Fruit fly (Drosophila melanogaster) whole organism, embryonic: ENCODE measurements around the gene Leash.

Experiments used
- Blimp-1 ChIP-seq: fragments of 200-800 bp; sonication (Bioruptor generic); optimal IDR thresholded peaks from 3 replicates; lab custom pipeline; 2018; ENCODE audit warnings: missing biosample characterization, missing genetic modification characterization, mild to moderate bottlenecking, moderate library complexity, missing genetic modification reagents
- BtbVII ChIP-seq: fragments of 200-800 bp; sonication (Bioruptor generic); optimal IDR thresholded peaks from 3 replicates; lab custom pipeline; 2017; ENCODE audit warnings: missing biosample characterization, mild to moderate bottlenecking, missing genetic modification characterization
- CG11504 ChIP-seq: fragments of 200-800 bp; sonication (Bioruptor generic); optimal IDR thresholded peaks from 3 replicates; lab custom pipeline; 2019; ENCODE audit warnings: missing biosample characterization, mild to moderate bottlenecking, missing genetic modification characterization, moderate library complexity
- CG12659 ChIP-seq: fragments of 200-800 bp; sonication (Bioruptor generic); optimal IDR thresholded peaks from 3 replicates; lab custom pipeline; 2017; ENCODE audit warnings: mild to moderate bottlenecking, missing biosample characterization, missing genetic modification reagents, missing genetic modification characterization
- CG12744 ChIP-seq: fragments of 200-800 bp; sonication (Bioruptor generic); optimal IDR thresholded peaks from 2 replicates; lab custom pipeline; 2016; ENCODE audit warnings: missing biosample characterization, missing genetic modification characterization
- CG17328 ChIP-seq: fragments of 200-800 bp; sonication (Bioruptor generic); IDR thresholded peaks from 2 replicates; pipeline ENCODE4 v1.3.6; 2022; ENCODE audit warnings: missing biosample characterization, missing genetic modification characterization
- CG18476 ChIP-seq: fragments of 200-800 bp; sonication (Bioruptor generic); optimal IDR thresholded peaks from 2 replicates; lab custom pipeline; 2016; ENCODE audit warnings: missing biosample characterization, mild to moderate bottlenecking, missing genetic modification characterization
- CG18764 ChIP-seq: fragments of 200-800 bp; sonication (Bioruptor generic); optimal IDR thresholded peaks from 3 replicates; lab custom pipeline; 2016; ENCODE audit warnings: missing biosample characterization, missing genetic modification characterization
- CG2889 ChIP-seq: fragments of 200-800 bp; sonication (Bioruptor generic); IDR thresholded peaks from 3 replicates; pipeline ENCODE4 v1.3.6; 2022; ENCODE audit warnings: missing biosample characterization, missing genetic modification characterization
- CG30020 ChIP-seq: fragments of 200-800 bp; optimal IDR thresholded peaks from 2 replicates; lab custom pipeline; 2019; ENCODE audit warnings: missing biosample characterization, mild to moderate bottlenecking, missing genetic modification characterization, moderate library complexity
- CG32772 ChIP-seq: fragments of 200-800 bp; sonication (Bioruptor generic); IDR thresholded peaks from 2 replicates; pipeline ENCODE4 v1.3.6; 2022; ENCODE audit warnings: missing biosample characterization, missing genetic modification characterization
- CG3838 ChIP-seq: fragments of 200-800 bp; sonication (Bioruptor generic); optimal IDR thresholded peaks from 3 replicates; lab custom pipeline; 2016; ENCODE audit warnings: missing biosample characterization, missing genetic modification characterization
- CG4282 ChIP-seq: fragments of 200-800 bp; sonication (Bioruptor generic); optimal IDR thresholded peaks from 2 replicates; lab custom pipeline; 2016; ENCODE audit warnings: missing biosample characterization, missing genetic modification characterization
- CG4404 ChIP-seq: fragments of 200-800 bp; sonication (Bioruptor generic); IDR thresholded peaks from 2 replicates; pipeline ENCODE4 v1.3.6; 2022; ENCODE audit warnings: missing biosample characterization, missing genetic modification characterization
- CG6272 ChIP-seq: fragments of 200-800 bp; sonication (Bioruptor generic); IDR thresholded peaks from 2 replicates; pipeline ENCODE4 v1.3.6; 2022; ENCODE audit warnings: missing biosample characterization, missing genetic modification characterization
- CG6765 ChIP-seq: fragments of 200-800 bp; sonication (Bioruptor generic); optimal IDR thresholded peaks from 3 replicates; lab custom pipeline; 2017; ENCODE audit warnings: missing biosample characterization, mild to moderate bottlenecking, missing genetic modification characterization
- CG7372 ChIP-seq: fragments of 200-800 bp; sonication (Bioruptor generic); IDR thresholded peaks from 2 replicates; pipeline ENCODE4 v1.3.6; 2022; ENCODE audit warnings: missing biosample characterization, missing genetic modification characterization
- CG7963 ChIP-seq: fragments of 200-800 bp; sonication (Bioruptor generic); IDR thresholded peaks from 3 replicates; pipeline ENCODE4 v1.3.6; 2022; ENCODE audit warnings: missing biosample characterization, missing genetic modification characterization; ENCODE audit not compliant: partially characterized antibody
- CG8944 ChIP-seq: fragments of 200-800 bp; sonication (Bioruptor generic); optimal IDR thresholded peaks from 3 replicates; lab custom pipeline; 2016; ENCODE audit warnings: missing biosample characterization, missing genetic modification characterization
- CTCF ChIP-seq: fragments of 200-800 bp; sonication (Bioruptor generic); optimal IDR thresholded peaks from 2 replicates; lab custom pipeline; 2017; ENCODE audit warnings: missing biosample characterization, mild to moderate bottlenecking, missing genetic modification characterization, moderate library complexity
- D19A ChIP-seq: fragments of 200-800 bp; optimal IDR thresholded peaks from 3 replicates; lab custom pipeline; 2019; ENCODE audit warnings: missing biosample characterization, mild to moderate bottlenecking, missing genetic modification characterization, moderate library complexity
- Dbx ChIP-seq: fragments of 200-800 bp; sonication (Bioruptor generic); IDR thresholded peaks from 3 replicates; pipeline ENCODE4 v1.3.6; 2022; ENCODE audit warnings: missing biosample characterization, missing genetic modification characterization
- Dll ChIP-seq: fragments of 200-800 bp; sonication (Bioruptor generic); IDR thresholded peaks from 4 replicates; pipeline ENCODE4 v1.3.6; 2022; ENCODE audit warnings: missing biosample characterization, missing genetic modification characterization; ENCODE audit not compliant: partially characterized antibody
- Ets65A ChIP-seq: fragments of 200-800 bp; sonication (Bioruptor generic); peaks from one replicate; lab custom pipeline; 2016; ENCODE audit warnings: missing biosample characterization, missing genetic modification characterization
- Fer1 ChIP-seq: fragments of 200-800 bp; sonication (Bioruptor generic); optimal IDR thresholded peaks from 2 replicates; lab custom pipeline; 2017; ENCODE audit warnings: missing biosample characterization, mild to moderate bottlenecking, missing genetic modification characterization
- HmgD ChIP-seq: fragments of 200-800 bp; sonication (Bioruptor generic); optimal IDR thresholded peaks from 3 replicates; lab custom pipeline; 2016; ENCODE audit warnings: missing biosample characterization, missing genetic modification characterization
- HmgZ ChIP-seq: fragments of 200-800 bp; sonication (Bioruptor generic); optimal IDR thresholded peaks from 2 replicates; lab custom pipeline; 2018; ENCODE audit warnings: missing biosample characterization, mild to moderate bottlenecking, missing genetic modification characterization
- MTF-1 ChIP-seq: fragments of 200-800 bp; sonication (Bioruptor generic); optimal IDR thresholded peaks from 2 replicates; lab custom pipeline; 2018; ENCODE audit warnings: missing biosample characterization, mild to moderate bottlenecking, missing genetic modification characterization, borderline replicate concordance
- NC2α ChIP-seq: fragments of 200-800 bp; sonication (Bioruptor generic); optimal IDR thresholded peaks from 2 replicates; lab custom pipeline; 2016; ENCODE audit warnings: missing biosample characterization, missing genetic modification characterization
- NK7.1 ChIP-seq: fragments of 200-800 bp; sonication (Bioruptor generic); optimal IDR thresholded peaks from 3 replicates; lab custom pipeline; 2016; ENCODE audit warnings: missing biosample characterization, missing genetic modification characterization
- Nf-YA ChIP-seq: fragments of 200-800 bp; sonication (Bioruptor generic); IDR thresholded peaks from 2 replicates; pipeline ENCODE4 v1.3.6; 2022; ENCODE audit warnings: missing biosample characterization, missing genetic modification characterization
- Sin3A ChIP-seq: fragments of >200 bp; optimal IDR thresholded peaks from 2 replicates; lab custom pipeline; 2018
- cato ChIP-seq: fragments of 200-800 bp; sonication (Bioruptor generic); optimal IDR thresholded peaks from 2 replicates; lab custom pipeline; 2016; ENCODE audit warnings: missing biosample characterization, missing genetic modification characterization, borderline replicate concordance
- chm ChIP-seq: fragments of 200-800 bp; sonication (Bioruptor generic); IDR thresholded peaks from 2 replicates; pipeline ENCODE4 v1.3.6; 2022; ENCODE audit warnings: missing biosample characterization, missing genetic modification characterization
- ems ChIP-seq: fragments of 200-800 bp; sonication (Bioruptor generic); optimal IDR thresholded peaks from 3 replicates; lab custom pipeline; 2016; ENCODE audit warnings: missing biosample characterization, missing genetic modification characterization
- eve ChIP-seq, 2 experiments: fragments of >200 bp; optimal IDR thresholded peaks; 2 replicates each; lab custom pipeline; 2017; ENCODE audit warnings: missing biosample characterization in 2 of 2, missing genetic modification characterization in 2 of 2
- exex ChIP-seq: fragments of 200-800 bp; sonication (Bioruptor generic); optimal IDR thresholded peaks from 4 replicates; lab custom pipeline; 2018; ENCODE audit warnings: missing biosample characterization, mild to moderate bottlenecking, missing genetic modification characterization, moderate library complexity
- fd96Cb ChIP-seq: fragments of 200-800 bp; sonication (Bioruptor generic); optimal IDR thresholded peaks from 2 replicates; lab custom pipeline; 2018; ENCODE audit warnings: missing biosample characterization, mild to moderate bottlenecking, missing genetic modification characterization, moderate library complexity
- h ChIP-seq: fragments of >200 bp; optimal IDR thresholded peaks from 2 replicates; lab custom pipeline; 2017
- hth ChIP-seq: fragments of >200 bp; optimal IDR thresholded peaks from 2 replicates; lab custom pipeline; 2017; ENCODE audit warnings: inconsistent platforms
- ken ChIP-seq: fragments of 200-800 bp; sonication (Bioruptor generic); IDR thresholded peaks from 3 replicates; pipeline ENCODE4 v1.3.6; 2022; ENCODE audit warnings: missing biosample characterization, missing genetic modification characterization
- mam ChIP-seq: fragments of 200-800 bp; sonication (Bioruptor generic); optimal IDR thresholded peaks from 3 replicates; lab custom pipeline; 2016; ENCODE audit warnings: missing biosample characterization, missing genetic modification characterization
- nerfin-2 ChIP-seq: fragments of 200-800 bp; sonication (Bioruptor generic); IDR thresholded peaks from 2 replicates; pipeline ENCODE4 v1.3.6; 2022; ENCODE audit warnings: missing biosample characterization, missing genetic modification characterization; ENCODE audit not compliant: partially characterized antibody
- nmo ChIP-seq: fragments of 200-800 bp; sonication (Bioruptor generic); optimal IDR thresholded peaks from 2 replicates; lab custom pipeline; 2018; ENCODE audit warnings: missing biosample characterization, mild to moderate bottlenecking, missing genetic modification characterization, moderate library complexity
- pan ChIP-seq, 4 experiments: fragments of >200 bp in 3 of 4; fragments of 200-800 bp in 1 of 4; sonication (Bioruptor generic) in 1 of 4; optimal IDR thresholded peaks in 3 of 4; IDR thresholded peaks in 1 of 4; 2 replicates each; pipeline versions ENCODE4 v1.3.6 to Lab custom; 2017 to 2022; ENCODE audit warnings: missing biosample characterization in 2 of 4, missing genetic modification characterization in 2 of 4, mixed read lengths in 1 of 4
- peb ChIP-seq: fragments of 200-800 bp; sonication (Bioruptor generic); IDR thresholded peaks from 2 replicates; pipeline ENCODE4 v1.3.6; 2022; ENCODE audit warnings: missing biosample characterization, missing genetic modification characterization
- psq ChIP-seq: fragments of 200-800 bp; sonication (Bioruptor generic); optimal IDR thresholded peaks from 2 replicates; lab custom pipeline; 2017; ENCODE audit warnings: missing biosample characterization, missing genetic modification characterization
- sc ChIP-seq, 3 experiments: fragments of >200 bp in 2 of 3; fragments of 200-800 bp in 1 of 3; sonication (Bioruptor generic) in 1 of 3; optimal IDR thresholded peaks; 2 replicates in 2 of 3; 3 replicates in 1 of 3; lab custom pipeline; 2017; ENCODE audit warnings: mild to moderate bottlenecking in 1 of 3, missing biosample characterization in 1 of 3, missing genetic modification characterization in 1 of 3, missing genetic modification reagents in 1 of 3
- schlank ChIP-seq: fragments of 200-800 bp; sonication (Bioruptor generic); optimal IDR thresholded peaks from 2 replicates; lab custom pipeline; 2018; ENCODE audit warnings: missing biosample characterization, mild to moderate bottlenecking, missing genetic modification characterization
- so ChIP-seq: fragments of 200-800 bp; sonication (Bioruptor generic); IDR thresholded peaks from 3 replicates; pipeline ENCODE4 v1.3.6; 2022; ENCODE audit warnings: missing biosample characterization, missing genetic modification characterization

Leash gene

DNA sequence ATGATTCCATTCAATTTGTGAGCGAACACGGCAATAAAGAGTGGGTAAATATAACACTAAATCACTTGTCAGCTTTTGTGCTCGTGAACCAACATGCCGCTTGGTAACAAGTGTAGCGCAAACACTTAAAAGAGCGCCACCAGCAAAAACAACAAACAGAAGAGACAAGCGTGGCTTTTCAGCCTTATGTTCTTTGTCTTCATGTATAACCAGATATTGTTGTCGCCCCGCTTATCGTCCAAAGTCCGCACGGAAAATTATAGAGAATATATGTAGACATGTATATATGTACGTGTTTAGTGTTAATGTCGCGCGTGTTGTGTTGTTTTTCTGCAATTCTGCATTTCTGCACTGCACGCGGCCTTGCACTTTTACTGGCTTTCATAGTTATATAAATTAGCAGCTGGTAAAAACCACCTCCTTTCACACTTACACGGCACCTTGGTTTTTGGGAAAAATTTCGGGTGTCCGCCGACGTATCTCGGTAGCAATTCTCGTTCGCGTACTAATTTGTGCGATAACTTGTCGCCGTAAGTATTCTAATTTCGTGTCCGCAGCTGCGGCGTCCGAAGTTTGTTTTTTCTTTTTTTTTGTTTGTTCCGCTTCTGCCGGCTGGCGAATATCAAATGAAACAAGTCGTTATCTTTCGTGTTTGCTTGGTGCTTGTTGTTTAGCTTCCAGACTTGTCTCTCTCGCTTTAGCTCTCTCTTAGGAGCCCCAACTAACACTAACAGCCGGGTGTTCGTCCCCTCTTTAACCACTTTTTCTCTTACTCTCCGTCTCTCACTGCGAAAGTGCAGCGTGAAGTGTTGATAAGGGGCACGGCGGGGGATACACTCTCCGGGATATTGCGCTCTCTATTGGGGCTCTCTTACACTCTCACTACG lies 3.5 kb downstream of the Leash start (continued):
- TF ChIP-seq peb (GFP tag; lab: Robert Waterston, UW) (no peak), Ets65A (GFP tag; lab: Kevin White, UChicago) (peak; percentile 91), CG18476 (no peak), hth (lab: Kevin White, UChicago) (no peak), exex (tag; lab: Kevin White, UChicago) (peak; percentile 58), D19A (no peak), chm (GFP tag; lab: Robert Waterston, UW) (peak; percentile 62), CG30020 (tag; lab: Kevin White, UChicago) (no peak), mam (GFP tag; lab: Kevin White, UChicago) (peak; percentile 42), nmo (GFP tag; lab: Kevin White, UChicago) (no peak), CG2889 (no peak), Dbx (peak; percentile 59; the same call in 2 of the 3 replicates), HmgZ (tag; lab: Kevin White, UChicago) (peak; percentile 25), sc (optimal IDR thresholded peaks at IDR 0.05; lab: Kevin White, UChicago) (no peak), sc (GFP tag; optimal IDR thresholded peaks at IDR 0.05; lab: Kevin White, UChicago) (no peak), nerfin-2 (no peak), CG8944 (GFP tag; lab: Kevin White, UChicago) (no peak), ken (no peak), eve (GFP tag; optimal IDR thresholded peaks at IDR 0.05; lab: Kevin White, UChicago) (no peak), so (GFP tag; lab: Robert Waterston, UW) (peak; percentile 51; the same call in 1 of the 3 replicates), CG4282 (GFP tag; lab: Kevin White, UChicago) (no peak), CG32772 (GFP tag; lab: Robert Waterston, UW) (peak; percentile 21; the same call in 1 of the 2 replicates), CG12744 (GFP tag; lab: Kevin White, UChicago) (peak; percentile 6), fd96Cb (tag; lab: Kevin White, UChicago) (no peak), cato (GFP tag; lab: Kevin White, UChicago) (no peak), CTCF (GFP tag; lab: Kevin White, UChicago) (no peak), h (no peak), NC2α (GFP tag; lab: Kevin White, UChicago) (no peak), Sin3A (lab: Kevin White, UChicago) (no peak), Blimp-1 (GFP tag; lab: Kevin White, UChicago) (no peak), pan (optimal IDR thresholded peaks at IDR 0.05; lab: Kevin White, UChicago) (no peak), pan (GFP tag; optimal IDR thresholded peaks at IDR 0.05 in 1 of 2, IDR thresholded peaks at IDR 0.05 in 1 of 2) (peak in 1 of 2 experiments; percentile 16), CG17328 (GFP tag; lab: Robert Waterston, UW) (0 out of 2 replicates have a peak, but pooled peaks have one; percentile 12), BtbVII (GFP tag; lab: Kevin White, UChicago) (peak; percentile 33), CG12659 (no peak), CG4404 (GFP tag; lab: Robert Waterston, UW) (no peak), CG6765 (GFP tag; lab: Kevin White, UChicago) (peak; percentile 17), ems (GFP tag; lab: Kevin White, UChicago) (peak; percentile 30), CG11504 (peak; percentile 28), MTF-1 (peak; percentile 22), schlank (tag; lab: Kevin White, UChicago) (no peak), Dll (GFP tag; lab: Robert Waterston, UW) (peak; percentile 57; the same call in 3 of the 4 replicates), CG3838 (GFP tag; lab: Kevin White, UChicago) (no peak), NK7.1 (no peak), CG7963 (no peak), CG7372 (no peak), Fer1 (GFP tag; lab: Kevin White, UChicago) (peak; percentile 48), HmgD (GFP tag; lab: Kevin White, UChicago) (no peak), CG18764 (no peak), CG6272 (GFP tag; lab: Robert Waterston, UW) (no peak), Nf-YA (GFP tag; lab: Robert Waterston, UW) (no peak), psq (GFP tag; lab: Kevin White, UChicago) (no peak)
